Worm (Caenorhabditis elegans) whole organism, midembryonic: ENCODE data around the gene srh-25.

ENCODE experiments used
- cog-1 ChIP-seq: sonication (generic microtip); optimal IDR thresholded peaks from 2 replicates; lab custom pipeline; 2016; ENCODE audit warnings: missing genetic modification characterization, missing compliant biosample characterization
- tab-1 ChIP-seq: fragments of 200-800 bp; sonication (Bioruptor generic); IDR thresholded peaks from 2 replicates; pipeline ENCODE4 v1.3.6; 2022; ENCODE audit warnings: missing genetic modification characterization, missing compliant biosample characterization
- ztf-23 ChIP-seq: fragments of 200-800 bp; sonication (Bioruptor generic); IDR thresholded peaks from 2 replicates; pipeline ENCODE4 v1.3.6; 2022; ENCODE audit warnings: missing genetic modification reagents, missing genetic modification characterization, missing compliant biosample characterization

- no peak for TF ChIP-seq ztf-23 (GFP tag; lab: Robert Waterston, UW)
- no peak for TF ChIP-seq cog-1 (tag; lab: Kevin White, UChicago)
- TF ChIP-seq tab-1 (GFP tag; lab: Robert Waterston, UW): no peak
Measured at ce11 chrV:12478990-12479389, 45.4 kb upstream of the srh-25 start.
